Fruit fly (Drosophila melanogaster) whole organism, embryonic: ENCODE results near the gene CG43402.
A peak's percentile ranks its signal among the peaks of the same experiment; 100 is the strongest.

Experiments used
- CG10431 ChIP-seq: fragments of 200-800 bp; sonication (Bioruptor generic); optimal IDR thresholded peaks from 3 replicates; lab custom pipeline; 2018; ENCODE audit warnings: missing biosample characterization, mild to moderate bottlenecking, missing genetic modification characterization
- CG11398 ChIP-seq: fragments of 200-800 bp; sonication (Bioruptor generic); optimal IDR thresholded peaks from 2 replicates; lab custom pipeline; 2016; ENCODE audit warnings: missing biosample characterization, missing genetic modification characterization
- CG12071 ChIP-seq: fragments of 200-800 bp; sonication (Bioruptor generic); optimal IDR thresholded peaks from 3 replicates; lab custom pipeline; 2018; ENCODE audit warnings: missing biosample characterization, mild to moderate bottlenecking, missing genetic modification characterization
- CG13287 ChIP-seq: fragments of 200-800 bp; sonication (Bioruptor generic); IDR thresholded peaks from 2 replicates; pipeline ENCODE4 v1.3.6; 2022; ENCODE audit warnings: missing biosample characterization, missing genetic modification characterization; ENCODE audit not compliant: partially characterized antibody
- CG15479 ChIP-seq: fragments of 200-800 bp; sonication (Bioruptor generic); optimal IDR thresholded peaks from 3 replicates; lab custom pipeline; 2019; ENCODE audit warnings: missing biosample characterization, mild to moderate bottlenecking, missing genetic modification characterization, moderate library complexity
- CG16815 ChIP-seq: fragments of 200-800 bp; sonication (Bioruptor generic); optimal IDR thresholded peaks from 3 replicates; lab custom pipeline; 2017; ENCODE audit warnings: missing biosample characterization, mild to moderate bottlenecking, missing genetic modification characterization
- CG1832 ChIP-seq: fragments of 200-800 bp; sonication (Bioruptor generic); optimal IDR thresholded peaks from 2 replicates; lab custom pipeline; 2017; ENCODE audit warnings: missing biosample characterization, mild to moderate bottlenecking, missing genetic modification characterization, inconsistent platforms
- CG31224 ChIP-seq: fragments of 200-800 bp; sonication (Bioruptor generic); IDR thresholded peaks from 2 replicates; pipeline ENCODE4 v1.3.6; 2022; ENCODE audit warnings: missing biosample characterization, missing genetic modification characterization
- CG4424 ChIP-seq: fragments of 200-800 bp; sonication (Bioruptor generic); optimal IDR thresholded peaks from 3 replicates; lab custom pipeline; 2016; ENCODE audit warnings: missing biosample characterization, missing genetic modification characterization
- CG7745 ChIP-seq: fragments of 200-800 bp; sonication (Bioruptor generic); optimal IDR thresholded peaks from 2 replicates; lab custom pipeline; 2018; ENCODE audit warnings: missing biosample characterization, mild to moderate bottlenecking, missing genetic modification characterization, moderate library complexity
- CG7839 ChIP-seq: fragments of 200-800 bp; sonication (Bioruptor generic); optimal IDR thresholded peaks from 3 replicates; lab custom pipeline; 2018; ENCODE audit warnings: missing biosample characterization, mild to moderate bottlenecking, missing genetic modification characterization, moderate library complexity
- CG8089 ChIP-seq: fragments of 200-800 bp; sonication (Bioruptor generic); optimal IDR thresholded peaks from 3 replicates; lab custom pipeline; 2016; ENCODE audit warnings: missing biosample characterization, missing genetic modification characterization
- CrebB ChIP-seq: fragments of 200-800 bp; sonication (Bioruptor generic); optimal IDR thresholded peaks from 3 replicates; lab custom pipeline; 2018; ENCODE audit warnings: missing biosample characterization, mild to moderate bottlenecking, missing genetic modification characterization
- Ets65A ChIP-seq: fragments of 200-800 bp; sonication (Bioruptor generic); peaks from one replicate; lab custom pipeline; 2016; ENCODE audit warnings: missing biosample characterization, missing genetic modification characterization
- HLH54F ChIP-seq: fragments of 200-800 bp; sonication (Bioruptor generic); optimal IDR thresholded peaks from 3 replicates; lab custom pipeline; 2016; ENCODE audit warnings: missing biosample characterization, missing genetic modification characterization
- HmgZ ChIP-seq: fragments of 200-800 bp; sonication (Bioruptor generic); optimal IDR thresholded peaks from 2 replicates; lab custom pipeline; 2018; ENCODE audit warnings: missing biosample characterization, mild to moderate bottlenecking, missing genetic modification characterization
- Hr3 ChIP-seq: fragments of 200-800 bp; sonication (Bioruptor generic); optimal IDR thresholded peaks from 3 replicates; lab custom pipeline; 2016; ENCODE audit warnings: missing biosample characterization, missing genetic modification characterization
- Jarid2 ChIP-seq: fragments of 200-800 bp; sonication (Bioruptor generic); optimal IDR thresholded peaks from 3 replicates; lab custom pipeline; 2017; ENCODE audit warnings: mild to moderate bottlenecking, missing biosample characterization, missing genetic modification reagents, missing genetic modification characterization
- MBD-R2 ChIP-seq: fragments of 200-800 bp; sonication (Bioruptor generic); IDR thresholded peaks from 2 replicates; pipeline ENCODE4 v1.3.6; 2022; ENCODE audit warnings: missing biosample characterization, missing genetic modification characterization
- Med ChIP-seq: fragments of 200-800 bp; sonication (Bioruptor generic); peaks from one replicate; lab custom pipeline; 2016; ENCODE audit warnings: missing biosample characterization, missing genetic modification characterization, mild to moderate bottlenecking, inconsistent platforms, moderate library complexity
- Mes4 ChIP-seq: fragments of 200-800 bp; sonication (Bioruptor generic); optimal IDR thresholded peaks from 2 replicates; lab custom pipeline; 2016; ENCODE audit warnings: missing biosample characterization, missing genetic modification characterization
- Rx ChIP-seq: fragments of 200-800 bp; sonication (Bioruptor generic); IDR thresholded peaks from 2 replicates; pipeline ENCODE4 v1.3.6; 2022; ENCODE audit warnings: missing biosample characterization, missing genetic modification characterization
- Scr ChIP-seq: fragments of 200-800 bp; sonication (Bioruptor generic); IDR thresholded peaks from 2 replicates; pipeline ENCODE4 v1.3.6; 2022; ENCODE audit warnings: missing biosample characterization, missing genetic modification characterization; ENCODE audit not compliant: partially characterized antibody
- Sox100B ChIP-seq: fragments of 200-800 bp; sonication (Bioruptor generic); optimal IDR thresholded peaks from 3 replicates; lab custom pipeline; 2018; ENCODE audit warnings: missing biosample characterization, mild to moderate bottlenecking, missing genetic modification characterization
- Sox102F ChIP-seq: fragments of 200-800 bp; sonication (Bioruptor generic); optimal IDR thresholded peaks from 2 replicates; lab custom pipeline; 2018; ENCODE audit warnings: missing biosample characterization, mild to moderate bottlenecking, missing genetic modification characterization, moderate library complexity
- Sry-β ChIP-seq: fragments of 200-800 bp; sonication (Bioruptor generic); optimal IDR thresholded peaks from 2 replicates; lab custom pipeline; 2018; ENCODE audit warnings: missing biosample characterization, mild to moderate bottlenecking, missing genetic modification characterization, moderate library complexity
- Tbp ChIP-seq: fragments of >200 bp; optimal IDR thresholded peaks from 2 replicates; lab custom pipeline; 2018; ENCODE audit warnings: missing biosample characterization, missing genetic modification characterization
- btn ChIP-seq: fragments of 200-800 bp; sonication (Bioruptor generic); optimal IDR thresholded peaks from 2 replicates; lab custom pipeline; 2016; ENCODE audit warnings: missing biosample characterization, missing genetic modification characterization
- cad ChIP-seq: fragments of >200 bp; optimal IDR thresholded peaks from 2 replicates; lab custom pipeline; 2017; ENCODE audit warnings: missing biosample characterization, missing genetic modification characterization
- cas ChIP-seq: fragments of 200-800 bp; sonication (Bioruptor generic); IDR thresholded peaks from 2 replicates; pipeline ENCODE4 v1.3.6; 2022; ENCODE audit warnings: missing biosample characterization, missing genetic modification characterization
- cg ChIP-seq: fragments of 200-800 bp; sonication (Bioruptor generic); optimal IDR thresholded peaks from 3 replicates; lab custom pipeline; 2019; ENCODE audit warnings: missing biosample characterization, mild to moderate bottlenecking, missing genetic modification characterization, moderate library complexity
- ci ChIP-seq: fragments of 200-800 bp; sonication (Bioruptor generic); IDR thresholded peaks from 3 replicates; pipeline ENCODE4 v1.3.6; 2022; ENCODE audit warnings: missing biosample characterization, missing genetic modification characterization
- crol ChIP-seq: fragments of 200-800 bp; sonication (Bioruptor generic); IDR thresholded peaks from 2 replicates; pipeline ENCODE4 v1.3.6; 2022; ENCODE audit warnings: missing biosample characterization, missing genetic modification characterization
- ems ChIP-seq: fragments of 200-800 bp; sonication (Bioruptor generic); optimal IDR thresholded peaks from 3 replicates; lab custom pipeline; 2016; ENCODE audit warnings: missing biosample characterization, missing genetic modification characterization
- grn ChIP-seq: fragments of 200-800 bp; sonication (Bioruptor generic); optimal IDR thresholded peaks from 3 replicates; lab custom pipeline; 2017; ENCODE audit warnings: missing biosample characterization, missing genetic modification characterization
- gsb-n ChIP-seq: fragments of 200-800 bp; sonication (Bioruptor generic); optimal IDR thresholded peaks from 3 replicates; lab custom pipeline; 2018; ENCODE audit warnings: missing biosample characterization, mild to moderate bottlenecking, missing genetic modification characterization
- hkb ChIP-seq, 2 experiments: fragments of 200-800 bp in 1 of 2; fragments of >200 bp in 1 of 2; sonication (Bioruptor generic) in 1 of 2; IDR thresholded peaks in 1 of 2; optimal IDR thresholded peaks in 1 of 2; 2 replicates each; pipeline versions ENCODE4 v1.3.6 to Lab custom; 2017 to 2022; ENCODE audit warnings: missing biosample characterization in 1 of 2, missing genetic modification characterization in 1 of 2
- insv ChIP-seq, 2 experiments: fragments of 200-800 bp; sonication (Bioruptor generic); optimal IDR thresholded peaks; 3 replicates each; lab custom pipeline; 2016 to 2018; ENCODE audit warnings: missing biosample characterization in 2 of 2, missing genetic modification characterization in 2 of 2
- kay ChIP-seq: fragments of 200-800 bp; sonication (Bioruptor generic); optimal IDR thresholded peaks from 2 replicates; lab custom pipeline; 2016; ENCODE audit warnings: missing biosample characterization, missing genetic modification characterization
- mam ChIP-seq: fragments of 200-800 bp; sonication (Bioruptor generic); optimal IDR thresholded peaks from 3 replicates; lab custom pipeline; 2016; ENCODE audit warnings: missing biosample characterization, missing genetic modification characterization
- nerfin-2 ChIP-seq: fragments of 200-800 bp; sonication (Bioruptor generic); IDR thresholded peaks from 2 replicates; pipeline ENCODE4 v1.3.6; 2022; ENCODE audit warnings: missing biosample characterization, missing genetic modification characterization; ENCODE audit not compliant: partially characterized antibody
- nmo ChIP-seq: fragments of 200-800 bp; sonication (Bioruptor generic); optimal IDR thresholded peaks from 2 replicates; lab custom pipeline; 2018; ENCODE audit warnings: missing biosample characterization, mild to moderate bottlenecking, missing genetic modification characterization, moderate library complexity
- pros ChIP-seq: fragments of 200-800 bp; sonication (Bioruptor generic); optimal IDR thresholded peaks from 3 replicates; lab custom pipeline; 2019; ENCODE audit warnings: missing biosample characterization, mild to moderate bottlenecking, missing genetic modification characterization, moderate library complexity
- row ChIP-seq: fragments of 200-800 bp; sonication (Bioruptor generic); IDR thresholded peaks from 3 replicates; pipeline ENCODE4 v1.3.6; 2022; ENCODE audit warnings: missing biosample characterization, missing genetic modification characterization
- sisA ChIP-seq: fragments of 200-800 bp; sonication (Bioruptor generic); IDR thresholded peaks from 2 replicates; pipeline ENCODE4 v1.3.6; 2022; ENCODE audit warnings: missing biosample characterization, missing genetic modification characterization
- slbo ChIP-seq: fragments of 200-800 bp; sonication (Bioruptor generic); IDR thresholded peaks from 2 replicates; pipeline ENCODE4 v1.3.6; 2022; ENCODE audit warnings: missing biosample characterization, missing genetic modification characterization
- stc ChIP-seq: fragments of 200-800 bp; sonication (Bioruptor generic); IDR thresholded peaks from 2 replicates; pipeline ENCODE4 v1.3.6; 2022; ENCODE audit warnings: missing biosample characterization, missing genetic modification characterization
- trem ChIP-seq: fragments of 200-800 bp; optimal IDR thresholded peaks from 3 replicates; lab custom pipeline; 2019; ENCODE audit warnings: missing biosample characterization, mild to moderate bottlenecking, missing genetic modification characterization, moderate library complexity
- unpg ChIP-seq: fragments of 200-800 bp; sonication (Bioruptor generic); optimal IDR thresholded peaks from 3 replicates; lab custom pipeline; 2018; ENCODE audit warnings: missing biosample characterization, mild to moderate bottlenecking, missing genetic modification characterization, moderate library complexity
- zen ChIP-seq: fragments of 200-800 bp; sonication (Bioruptor generic); optimal IDR thresholded peaks from 3 replicates; lab custom pipeline; 2018; ENCODE audit warnings: missing biosample characterization, mild to moderate bottlenecking, missing genetic modification characterization, moderate library complexity

The CG43402 gene

DNA sequence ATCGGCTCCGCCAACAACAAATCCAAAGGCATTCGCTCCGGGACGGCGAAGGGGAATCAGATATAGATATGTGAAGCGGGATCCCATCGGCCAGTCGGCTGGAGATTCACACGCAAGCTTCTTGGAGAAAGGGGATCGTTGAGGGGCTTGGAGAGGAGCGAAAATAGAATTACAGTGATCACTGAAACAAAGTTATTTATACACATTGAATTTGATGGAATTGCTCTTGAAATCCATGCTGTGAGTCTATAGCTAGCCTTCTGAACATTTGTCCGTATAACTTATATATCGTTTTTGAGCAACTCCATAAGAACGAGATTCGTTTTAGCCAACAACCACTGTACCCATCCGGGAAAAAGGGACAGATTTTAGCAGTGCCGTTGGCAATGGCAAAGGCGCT, 17.6 kb upstream of the CG43402 start (continued):
- TF ChIP-seq Sox102F (GFP tag; lab: Kevin White, UChicago) (peak; percentile 77), row (GFP tag; lab: Robert Waterston, UW) (peak; percentile 70), CG16815 (peak; percentile 53), Rx (GFP tag; lab: Robert Waterston, UW) (peak; percentile 28; the same call in 1 of the 2 replicates), HLH54F (GFP tag; lab: Kevin White, UChicago) (peak; percentile 30), nmo (peak; percentile 6), nerfin-2 (no peak), Ets65A (peak; percentile 37), Mes4 (peak; percentile 58), unpg (peak; percentile 37), slbo (GFP tag; lab: Robert Waterston, UW) (peak; percentile 46; the same call in 1 of the 2 replicates), CG8089 (peak; percentile 12), HmgZ (tag; lab: Kevin White, UChicago) (no peak), CG4424 (GFP tag; lab: Kevin White, UChicago) (peak; percentile 10), ci (GFP tag; lab: Robert Waterston, UW) (peak; percentile 89), Hr3 (GFP tag; lab: Kevin White, UChicago) (peak; percentile 40), Sox100B (GFP tag; lab: Kevin White, UChicago) (no peak), stc (GFP tag; lab: Robert Waterston, UW) (0 out of 2 replicates have a peak, but pooled peaks have one; percentile 11), CG7839 (tag; lab: Kevin White, UChicago) (peak; percentile 23), sisA (GFP tag; lab: Robert Waterston, UW) (peak; percentile 29; the same call in 1 of the 2 replicates), Sry-β (GFP tag; lab: Kevin White, UChicago) (no peak), insv (GFP tag; optimal IDR thresholded peaks at IDR 0.05; lab: Kevin White, UChicago) (no peak)

DNA sequence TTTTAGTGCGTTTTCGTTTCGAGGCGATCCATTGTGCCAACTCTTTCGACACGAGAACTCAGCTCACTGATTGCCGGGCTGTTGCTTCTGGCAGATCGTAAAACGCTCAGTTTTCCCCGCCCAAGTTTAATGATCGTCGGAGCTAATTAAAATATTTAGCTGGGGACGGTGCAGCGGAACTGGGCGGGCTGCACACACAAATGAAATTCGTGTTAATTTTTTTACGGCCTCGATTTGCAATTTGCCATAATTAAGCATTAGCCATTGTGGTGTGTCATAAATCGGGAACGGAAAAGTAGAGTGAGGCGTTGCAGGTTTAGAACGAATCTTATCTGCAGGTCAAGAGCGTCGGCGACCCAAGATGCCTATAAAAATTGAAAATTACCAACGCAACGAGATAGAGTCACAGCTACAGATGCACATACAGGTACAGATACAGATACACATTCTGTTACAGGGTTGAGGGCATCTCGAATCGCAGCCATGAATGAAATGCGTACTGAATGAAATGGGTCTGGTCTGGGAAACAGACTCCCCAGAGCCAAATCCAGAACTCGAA, 16.5 kb upstream of the CG43402 start:
- TF ChIP-seq CG13287 (no peak), gsb-n (tag; lab: Kevin White, UChicago) (peak; percentile 37), CG15479 (peak; percentile 73), Med (GFP tag; lab: Kevin White, UChicago) (peak; percentile 23), zen (tag; lab: Kevin White, UChicago) (peak; percentile 15), hkb (optimal IDR thresholded peaks at IDR 0.05; lab: Kevin White, UChicago) (no peak), hkb (GFP tag; IDR thresholded peaks at IDR 0.05; lab: Robert Waterston, UW) (no peak), MBD-R2 (GFP tag; lab: Robert Waterston, UW) (no peak), Scr (no peak), cg (peak; percentile 45), cad (peak; percentile 64), btn (GFP tag; lab: Kevin White, UChicago) (no peak), CG7745 (tag; lab: Kevin White, UChicago) (peak; percentile 68), CG12071 (GFP tag; lab: Kevin White, UChicago) (no peak)

DNA sequence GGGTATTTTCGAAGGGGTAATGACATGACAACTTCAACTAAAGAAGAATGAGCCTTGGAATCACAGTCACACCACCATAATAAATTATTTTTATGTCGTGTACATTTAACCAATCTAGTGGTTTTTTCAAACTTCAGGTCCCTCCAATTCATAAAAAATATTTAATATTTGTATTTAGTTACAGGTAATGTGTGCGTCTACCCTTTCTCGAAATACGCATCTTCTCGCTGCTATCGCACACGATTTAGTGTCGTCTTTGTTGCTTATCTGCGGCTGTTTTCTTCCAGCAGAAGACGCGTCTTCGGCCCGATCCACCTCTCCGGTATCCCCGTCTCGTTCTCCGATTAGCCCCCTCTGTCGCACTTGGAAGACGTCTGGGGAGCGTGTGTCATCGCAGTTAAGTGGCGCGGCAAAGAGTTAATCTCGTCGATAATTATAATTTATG, 15.6 kb upstream of the CG43402 start:
- TF ChIP-seq pros (peak; percentile 92), grn (peak; percentile 52), Rx (GFP tag; lab: Robert Waterston, UW) (peak; percentile 48; the same call in 1 of the 2 replicates), mam (GFP tag; lab: Kevin White, UChicago) (peak; percentile 40), Jarid2 (GFP tag; lab: Kevin White, UChicago) (peak; percentile 33), trem (tag; lab: Kevin White, UChicago) (peak; percentile 74), CG10431 (GFP tag; lab: Kevin White, UChicago) (no peak), crol (GFP tag; lab: Robert Waterston, UW) (peak; percentile 75), cas (GFP tag; lab: Robert Waterston, UW) (no peak), CG31224 (peak; percentile 66), CrebB (tag; lab: Kevin White, UChicago) (no peak), CG1832 (GFP tag; lab: Kevin White, UChicago) (peak; percentile 57), Tbp (GFP tag; lab: Kevin White, UChicago) (no peak), kay (GFP tag; lab: Kevin White, UChicago) (peak; percentile 63), CG11398 (GFP tag; lab: Kevin White, UChicago) (peak; percentile 29), ems (GFP tag; lab: Kevin White, UChicago) (peak; percentile 55)
